Worm (Caenorhabditis elegans) whole organism, mixed stage, embryonic: Measurements from ENCODE around the gene alh-6.

ENCODE experiments used
- M03D4.4 ChIP-seq: sonication (generic microtip); optimal IDR thresholded peaks from 2 replicates; lab custom pipeline; 2017; ENCODE audit warnings: mild to moderate bottlenecking, missing genetic modification characterization, missing compliant biosample characterization
- ham-2 ChIP-seq: fragments of 200-800 bp; sonication (Bioruptor generic); optimal IDR thresholded peaks from 2 replicates; lab custom pipeline; 2018; ENCODE audit warnings: mild to moderate bottlenecking, missing genetic modification characterization, missing compliant biosample characterization
- lin-13 ChIP-seq: fragments of 150-350 bp; optimal IDR thresholded peaks from 2 replicates; lab custom pipeline; 2014; ENCODE audit warnings: missing biosample characterization, missing genetic modification characterization
- nhr-12 ChIP-seq: fragments of 150-350 bp; optimal IDR thresholded peaks from 2 replicates; lab custom pipeline; 2014; ENCODE audit warnings: missing biosample characterization, missing genetic modification characterization
- unc-120 ChIP-seq: sonication (generic microtip); optimal IDR thresholded peaks from 2 replicates; lab custom pipeline; 2017; ENCODE audit warnings: missing genetic modification characterization, missing compliant biosample characterization; ENCODE audit not compliant: poor library complexity, severe bottlenecking
- unc-39 ChIP-seq: fragments of 150-350 bp; optimal IDR thresholded peaks from 2 replicates; lab custom pipeline; 2014; ENCODE audit warnings: missing biosample characterization, missing genetic modification characterization

ce11 chrII:1297697-1298093, 12.2 kb downstream of the alh-6 start:
- TF ChIP-seq unc-39 (tag; lab: Kevin White, UChicago), result no peak
- TF ChIP-seq unc-120 (tag; lab: Kevin White, UChicago), result no peak
- TF ChIP-seq nhr-12 (tag; lab: Kevin White, UChicago), result no peak
- no peak for TF ChIP-seq M03D4.4
- no peak for TF ChIP-seq ham-2
- TF ChIP-seq lin-13 (tag; lab: Kevin White, UChicago), result no peak
